Worm (Caenorhabditis elegans) whole organism, mixed stage, embryonic: ENCODE measurements around the gene cutl-18.

Experiments
- drap-1 ChIP-seq: fragments of 200-800 bp; sonication (Bioruptor generic); optimal IDR thresholded peaks from 3 replicates; lab custom pipeline; 2018; ENCODE audit warnings: mild to moderate bottlenecking, missing genetic modification characterization, missing compliant biosample characterization
- elt-3 ChIP-seq: fragments of 150-350 bp; optimal IDR thresholded peaks from 2 replicates; lab custom pipeline; 2014; ENCODE audit warnings: missing biosample characterization, missing genetic modification characterization
- nhr-12 ChIP-seq: fragments of 150-350 bp; optimal IDR thresholded peaks from 2 replicates; lab custom pipeline; 2014; ENCODE audit warnings: missing biosample characterization, missing genetic modification characterization

- TF ChIP-seq drap-1 (GFP tag; lab: Kevin White, UChicago) = no peak
- no peak for TF ChIP-seq elt-3
- no peak for TF ChIP-seq nhr-12
These were observed 17.5 kb upstream of the cutl-18 start, which contains the start of gene T02E9.6 for ce11 chrV:11334193-11334592.
